Worm (Caenorhabditis elegans): ENCODE data around the gene F58B3.4.
A peak's percentile ranks its signal among the peaks of the same experiment; 100 is the strongest.

Gene F58B3.4

ce11 chrIV:11604909-11605308, 26.7 kb downstream of the F58B3.4 start, which contains the start of the genes ragc-1 and Y24F12A.1:
Gene ragc-1 (minus strand): TSS chrIV:11604933.
Gene Y24F12A.1 (plus strand): TSS chrIV:11605254.
- TF ChIP-seq ztf-11 (tag; optimal IDR thresholded peaks at IDR 0.05) (no peak), sem-2 (GFP tag; optimal IDR thresholded peaks at IDR 0.05) (peak; percentile 39), unc-120 (tag; optimal IDR thresholded peaks at IDR 0.05; ENCODE audit: poor library complexity, severe bottlenecking) (peak; percentile 19), nhr-237 (tag; optimal IDR thresholded peaks at IDR 0.05) (peak; percentile 12), mep-1 (tag; optimal IDR thresholded peaks at IDR 0.05) (peak; percentile 75), nhr-76 (tag; optimal IDR thresholded peaks at IDR 0.05) (no peak), hlh-1 (tag; optimal IDR thresholded peaks at IDR 0.05) (peak; percentile 71), ces-1 (GFP tag; optimal IDR thresholded peaks at IDR 0.05) (peak; percentile 40), mab-5 (tag; optimal IDR thresholded peaks at IDR 0.05) (no peak), ceh-39 (tag; optimal IDR thresholded peaks at IDR 0.05) (no peak), drap-1 (GFP tag; optimal IDR thresholded peaks at IDR 0.05) (no peak), snpc-4 (tag; optimal IDR thresholded peaks at IDR 0.05) (no peak), flh-1 (GFP tag; optimal IDR thresholded peaks at IDR 0.05) (peak; percentile 10), pha-4 (tag; optimal IDR thresholded peaks at IDR 0.05) (peak; percentile 36), zip-8 (tag; optimal IDR thresholded peaks at IDR 0.05) (no peak), sptf-1 (tag; optimal IDR thresholded peaks at IDR 0.05) (peak; percentile 58), lsy-2 (tag; optimal IDR thresholded peaks at IDR 0.05) (peak; percentile 42), bed-3 (GFP tag; optimal IDR thresholded peaks at IDR 0.05) (peak; percentile 42), ceh-83 (GFP tag; optimal IDR thresholded peaks at IDR 0.05) (no peak), ceh-43 (GFP tag; optimal IDR thresholded peaks at IDR 0.05) (peak; percentile 69), M03D4.4 (tag; optimal IDR thresholded peaks at IDR 0.05) (peak; percentile 57), elt-1 (tag; optimal IDR thresholded peaks at IDR 0.05; ENCODE audit: borderline replicate concordance, insufficient read depth) (peak; percentile 17)

DNA sequence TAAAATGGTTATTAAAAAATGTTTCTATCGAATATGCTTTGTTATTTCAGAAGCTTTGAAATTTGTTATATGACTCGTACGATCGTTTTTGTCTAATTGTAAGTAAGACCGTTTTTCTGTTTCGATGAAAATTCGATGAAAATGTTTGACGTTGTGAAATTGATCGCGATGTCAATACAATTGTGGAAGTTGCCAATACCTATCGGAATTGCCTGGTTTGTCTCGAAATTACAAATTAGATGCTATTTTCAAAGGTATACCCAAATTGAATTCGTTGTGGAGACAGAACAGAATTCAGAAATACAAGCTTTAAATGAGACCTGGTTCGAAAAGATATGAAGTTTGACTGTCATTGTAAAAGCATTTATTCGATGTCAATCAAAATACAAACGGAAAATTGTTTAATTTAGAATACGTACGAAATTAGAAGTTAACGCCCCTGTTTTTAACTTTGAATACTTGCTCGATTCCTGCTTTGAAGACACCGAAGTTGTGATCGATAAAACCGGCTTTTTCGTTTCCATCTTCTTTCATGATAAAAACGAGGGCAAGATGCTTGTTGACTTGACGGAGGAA, 28.3 kb downstream of the F58B3.4 start:
- no peak for TF ChIP-seq unc-120 (tag; optimal IDR thresholded peaks at IDR 0.05; ENCODE audit: poor library complexity, severe bottlenecking)
- no peak for TF ChIP-seq ham-2 (GFP tag; optimal IDR thresholded peaks at IDR 0.05)
- TF ChIP-seq mls-2 (tag; optimal IDR thresholded peaks at IDR 0.05), result no peak
- no peak for TF ChIP-seq hlh-1 (tag; optimal IDR thresholded peaks at IDR 0.05)
- no peak for TF ChIP-seq pha-4 (tag; optimal IDR thresholded peaks at IDR 0.05)
- TF ChIP-seq nhr-237 (tag; optimal IDR thresholded peaks at IDR 0.05), result no peak
- no peak for TF ChIP-seq lin-13 (tag; optimal IDR thresholded peaks at IDR 0.05)
- TF ChIP-seq sptf-1 (tag; optimal IDR thresholded peaks at IDR 0.05), result no peak
- no peak for TF ChIP-seq M03D4.4 (tag; optimal IDR thresholded peaks at IDR 0.05)
- TF ChIP-seq elt-3 (tag; optimal IDR thresholded peaks at IDR 0.05), result no peak

DNA sequence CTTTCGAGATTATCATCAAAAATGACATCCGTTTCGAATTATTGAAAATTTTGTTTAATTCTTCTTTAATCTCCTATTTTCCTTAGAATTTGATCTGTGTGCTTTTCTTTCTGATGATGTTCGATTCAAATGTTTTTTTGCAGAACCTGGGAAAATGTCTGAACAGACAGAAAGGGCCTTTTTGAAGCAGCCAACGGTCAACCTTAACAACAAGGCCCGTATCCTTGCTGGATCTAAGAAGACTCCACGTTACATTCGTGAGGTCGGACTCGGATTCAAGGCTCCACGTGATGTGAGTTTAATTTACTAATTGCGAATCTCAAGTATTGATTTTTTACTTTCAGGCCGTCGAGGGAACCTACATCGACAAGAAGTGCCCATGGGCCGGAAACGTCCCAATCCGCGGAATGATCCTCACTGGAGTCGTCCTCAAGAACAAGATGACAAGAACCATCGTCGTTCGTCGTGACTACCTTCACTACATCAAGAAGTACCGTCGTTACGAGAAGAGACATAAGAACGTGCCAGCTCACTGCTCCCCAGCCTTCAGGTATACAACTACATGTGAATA, 29.1 kb downstream of the F58B3.4 start, which contains the start of gene rps-11:
Gene rps-11 (plus strand): TSS at position 144 of the 571 bp plus-strand sequence.
- no peak for TF ChIP-seq drap-1 (GFP tag; optimal IDR thresholded peaks at IDR 0.05)
- no peak for TF ChIP-seq unc-62 (GFP tag; optimal IDR thresholded peaks at IDR 0.05)
- TF ChIP-seq bed-3 (GFP tag; optimal IDR thresholded peaks at IDR 0.05), result no peak
- TF ChIP-seq blmp-1 (tag; optimal IDR thresholded peaks at IDR 0.05), result no peak
- no peak for TF ChIP-seq nhr-76 (tag; optimal IDR thresholded peaks at IDR 0.05)

ce11 chrIV:11601721-11602405, 29.8 kb downstream of the F58B3.4 start:
- TF ChIP-seq tbx-8 (GFP tag; optimal IDR thresholded peaks at IDR 0.05), result no peak
- no peak for TF ChIP-seq flh-1 (GFP tag; optimal IDR thresholded peaks at IDR 0.05)
- no peak for TF ChIP-seq nhr-2 (tag; optimal IDR thresholded peaks at IDR 0.05)
- no peak for TF ChIP-seq unc-39 (tag; optimal IDR thresholded peaks at IDR 0.05)
- TF ChIP-seq lin-13 (tag; optimal IDR thresholded peaks at IDR 0.05), result peak; percentile 52
- TF ChIP-seq ham-2 (GFP tag; optimal IDR thresholded peaks at IDR 0.05), result no peak
- peak; percentile 38 for TF ChIP-seq unc-62 (GFP tag; optimal IDR thresholded peaks at IDR 0.05)
- no peak for TF ChIP-seq ztf-11 (tag; optimal IDR thresholded peaks at IDR 0.05)
- no peak for TF ChIP-seq bed-3 (GFP tag; optimal IDR thresholded peaks at IDR 0.05)
- TF ChIP-seq hlh-1 (tag; optimal IDR thresholded peaks at IDR 0.05), result peak; percentile 39
- TF ChIP-seq nhr-12 (tag; optimal IDR thresholded peaks at IDR 0.05), result no peak
- TF ChIP-seq mls-2 (tag; optimal IDR thresholded peaks at IDR 0.05), result peak; percentile 32
- no peak for TF ChIP-seq nhr-28 (tag; optimal IDR thresholded peaks at IDR 0.05)
- TF ChIP-seq ces-1 (GFP tag; optimal IDR thresholded peaks at IDR 0.05), result peak; percentile 22
- peak; percentile 17 for TF ChIP-seq sptf-1 (tag; optimal IDR thresholded peaks at IDR 0.05)
- no peak for TF ChIP-seq elt-3 (tag; optimal IDR thresholded peaks at IDR 0.05)
- no peak for TF ChIP-seq nhr-76 (tag; optimal IDR thresholded peaks at IDR 0.05)
- peak; percentile 49 for TF ChIP-seq pha-4 (tag; optimal IDR thresholded peaks at IDR 0.05)
- TF ChIP-seq nhr-237 (tag; optimal IDR thresholded peaks at IDR 0.05), result no peak
- TF ChIP-seq lsy-2 (tag; optimal IDR thresholded peaks at IDR 0.05), result peak; percentile 91
- TF ChIP-seq drap-1 (GFP tag; optimal IDR thresholded peaks at IDR 0.05), result peak; percentile 33
- no peak for TF ChIP-seq ceh-43 (GFP tag; optimal IDR thresholded peaks at IDR 0.05)
- no peak for TF ChIP-seq zip-8 (tag; optimal IDR thresholded peaks at IDR 0.05)
- peak; percentile 19 for TF ChIP-seq unc-120 (tag; optimal IDR thresholded peaks at IDR 0.05; ENCODE audit: poor library complexity, severe bottlenecking)
- TF ChIP-seq M03D4.4 (tag; optimal IDR thresholded peaks at IDR 0.05), result peak; percentile 39
- TF ChIP-seq elt-1 (tag; optimal IDR thresholded peaks at IDR 0.05; ENCODE audit: borderline replicate concordance, insufficient read depth), result peak; percentile 18
- TF ChIP-seq ceh-39 (tag; optimal IDR thresholded peaks at IDR 0.05), result peak; percentile 8
- TF ChIP-seq blmp-1 (tag; optimal IDR thresholded peaks at IDR 0.05), result no peak
- TF ChIP-seq mep-1 (tag; optimal IDR thresholded peaks at IDR 0.05), result peak; percentile 80
- no peak for TF ChIP-seq lin-32 (GFP tag; optimal IDR thresholded peaks at IDR 0.05)
- no peak for TF ChIP-seq mab-5 (tag; optimal IDR thresholded peaks at IDR 0.05)
